Fruit fly (Drosophila melanogaster): ENCODE data around the gene Snmp1.

The Snmp1 gene

DNA sequence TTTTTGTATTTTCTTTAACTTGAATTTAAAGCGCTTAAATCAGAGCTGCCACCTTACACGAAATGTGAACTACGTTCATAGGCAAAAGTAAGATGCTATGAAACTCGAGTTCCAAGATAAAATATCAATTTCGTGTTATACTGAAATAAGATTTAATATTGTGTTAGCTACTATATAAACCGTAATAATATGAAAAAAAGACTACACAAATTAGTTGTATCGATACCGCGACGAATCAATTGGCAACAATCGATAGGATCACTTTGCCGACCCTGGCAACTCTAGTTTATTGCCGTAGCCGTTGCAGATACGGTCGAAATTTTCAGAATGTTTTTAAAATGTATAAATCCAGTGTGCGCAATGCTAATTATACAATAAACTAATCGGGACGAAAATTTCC, 27.5 kb downstream of the Snmp1 start, which contains the start of gene SNF4Agamma (continued):
- no peak for TF ChIP-seq fd96Cb (tag; optimal IDR thresholded peaks at IDR 0.05)
- no peak for TF ChIP-seq exex (tag; optimal IDR thresholded peaks at IDR 0.05)
- no peak for TF ChIP-seq CG6175 (GFP tag; IDR thresholded peaks at IDR 0.05)
- peak; percentile 43; the same call in 1 of the 2 replicates for TF ChIP-seq slbo (GFP tag; IDR thresholded peaks at IDR 0.05)
- no peak for TF ChIP-seq CG2875 (GFP tag; optimal IDR thresholded peaks at IDR 0.05)
- no peak for TF ChIP-seq pan (optimal IDR thresholded peaks at IDR 0.05)
- peak in 1 of 2 experiments; percentile 31 for TF ChIP-seq pan (GFP tag; optimal IDR thresholded peaks at IDR 0.05 in 1 of 2, IDR thresholded peaks at IDR 0.05 in 1 of 2)
- TF ChIP-seq CG16815 (GFP tag; optimal IDR thresholded peaks at IDR 0.05), result no peak
- peak; percentile 73 for TF ChIP-seq CG3847 (GFP tag; IDR thresholded peaks at IDR 0.05)
- no peak for TF ChIP-seq Sry-β (GFP tag; optimal IDR thresholded peaks at IDR 0.05)
- TF ChIP-seq CG17328 (GFP tag; IDR thresholded peaks at IDR 0.05), result no peak
- TF ChIP-seq pfk (GFP tag; optimal IDR thresholded peaks at IDR 0.05), result no peak
- TF ChIP-seq wor (GFP tag; IDR thresholded peaks at IDR 0.05), result no peak
- TF ChIP-seq ftz-f1 (GFP tag; optimal IDR thresholded peaks at IDR 0.05), result no peak
- TF ChIP-seq ERR (GFP tag; optimal IDR thresholded peaks at IDR 0.05), result no peak
- no peak for TF ChIP-seq CG5180 (GFP tag; optimal IDR thresholded peaks at IDR 0.05)
- no peak for TF ChIP-seq org-1 (GFP tag; optimal IDR thresholded peaks at IDR 0.05)
- peak; percentile 49 for TF ChIP-seq nmo (GFP tag; optimal IDR thresholded peaks at IDR 0.05)
- no peak for TF ChIP-seq CG10959 (GFP tag; IDR thresholded peaks at IDR 0.05)
- TF ChIP-seq CG1647 (GFP tag; optimal IDR thresholded peaks at IDR 0.05), result no peak
- no peak for TF ChIP-seq Hand (GFP tag; optimal IDR thresholded peaks at IDR 0.05)
- TF ChIP-seq sens (GFP tag), result peak; percentile 90
- no peak for TF ChIP-seq Six4 (GFP tag; optimal IDR thresholded peaks at IDR 0.05)
- no peak for TF ChIP-seq CG14014 (GFP tag; IDR thresholded peaks at IDR 0.05)
- no peak for TF ChIP-seq CG6254 (GFP tag; optimal IDR thresholded peaks at IDR 0.05)
- TF ChIP-seq bowl (GFP tag; IDR thresholded peaks at IDR 0.05), result no peak
- 0 out of 3 replicates have a peak, but pooled peaks have one; percentile 44 for TF ChIP-seq ken (GFP tag; IDR thresholded peaks at IDR 0.05)
- TF ChIP-seq CG13894 (tag; optimal IDR thresholded peaks at IDR 0.05), result no peak
- TF ChIP-seq ind (GFP tag; optimal IDR thresholded peaks at IDR 0.05), result no peak
- TF ChIP-seq dysf (GFP tag; IDR thresholded peaks at IDR 0.05), result no peak
- TF ChIP-seq CG13287 (GFP tag; IDR thresholded peaks at IDR 0.05; ENCODE audit: partially characterized antibody), result peak; percentile 86
- TF ChIP-seq CG9609 (GFP tag; optimal IDR thresholded peaks at IDR 0.05), result peak; percentile 24
- TF ChIP-seq Sry-δ (GFP tag; optimal IDR thresholded peaks at IDR 0.05), result peak; percentile 50
- no peak for TF ChIP-seq Fer1 (GFP tag; optimal IDR thresholded peaks at IDR 0.05)
- no peak for TF ChIP-seq PHDP (tag; optimal IDR thresholded peaks at IDR 0.05)
- TF ChIP-seq Trl (optimal IDR thresholded peaks at IDR 0.05), result no peak
- TF ChIP-seq Trl (GFP tag; optimal IDR thresholded peaks at IDR 0.05), result no peak
- no peak for TF ChIP-seq fru (optimal IDR thresholded peaks at IDR 0.05)
- no peak for TF ChIP-seq NC2α (GFP tag; optimal IDR thresholded peaks at IDR 0.05)
- TF ChIP-seq danr (GFP tag; IDR thresholded peaks at IDR 0.05), result no peak
- no peak for TF ChIP-seq Tbp (GFP tag; optimal IDR thresholded peaks at IDR 0.05)
- no peak for TF ChIP-seq luna (GFP tag; optimal IDR thresholded peaks at IDR 0.05)
- TF ChIP-seq CG18599 (GFP tag; optimal IDR thresholded peaks at IDR 0.05), result no peak
- peak; percentile 15 for TF ChIP-seq her (GFP tag; optimal IDR thresholded peaks at IDR 0.05)
- TF ChIP-seq CG11695 (GFP tag; IDR thresholded peaks at IDR 0.05), result no peak
- no peak for TF ChIP-seq CG18476 (GFP tag; optimal IDR thresholded peaks at IDR 0.05)
- TF ChIP-seq CG17612 (GFP tag; IDR thresholded peaks at IDR 0.05), result no peak
- no peak for TF ChIP-seq D19B (GFP tag; optimal IDR thresholded peaks at IDR 0.05)
- TF ChIP-seq dati (GFP tag; IDR thresholded peaks at IDR 0.05), result no peak
- TF ChIP-seq CG8944 (GFP tag; optimal IDR thresholded peaks at IDR 0.05), result no peak
- TF ChIP-seq Spps (tag; optimal IDR thresholded peaks at IDR 0.05), result no peak
- TF ChIP-seq HLH54F (GFP tag; optimal IDR thresholded peaks at IDR 0.05), result peak; percentile 11
- TF ChIP-seq aop (GFP tag; IDR thresholded peaks at IDR 0.05), result no peak
- TF ChIP-seq HmgZ (tag; optimal IDR thresholded peaks at IDR 0.05), result peak; percentile 53
